Worm (Caenorhabditis elegans): ENCODE data around the gene Y49E10.16.

The Y49E10.16 gene

ce11 chrIII:12439056-12439455, 8.7 kb downstream of the Y49E10.16 start:
- TF ChIP-seq elt-2 (tag; optimal IDR thresholded peaks at IDR 0.05), result no peak
- TF ChIP-seq snpc-4 (tag; optimal IDR thresholded peaks at IDR 0.05), result no peak
- no peak for TF ChIP-seq irx-1 (tag; optimal IDR thresholded peaks at IDR 0.05)
- TF ChIP-seq ceh-8 (GFP tag; optimal IDR thresholded peaks at IDR 0.05), result no peak
- TF ChIP-seq sptf-1 (tag; optimal IDR thresholded peaks at IDR 0.05), result no peak
- no peak for TF ChIP-seq egl-27 (tag; optimal IDR thresholded peaks at IDR 0.05)
- no peak for TF ChIP-seq zag-1 (tag; optimal IDR thresholded peaks at IDR 0.05)
- no peak for TF ChIP-seq C34B4.2 (tag; optimal IDR thresholded peaks at IDR 0.05)
- no peak for TF ChIP-seq ceh-88 (GFP tag; IDR thresholded peaks at IDR 0.05)
- TF ChIP-seq aly-2 (tag; optimal IDR thresholded peaks at IDR 0.05), result no peak
- no peak for TF ChIP-seq unc-86 (tag; optimal IDR thresholded peaks at IDR 0.05)
- TF ChIP-seq tlp-1 (tag; optimal IDR thresholded peaks at IDR 0.05), result no peak
- no peak for TF ChIP-seq lin-15B (tag; optimal IDR thresholded peaks at IDR 0.05)
- no peak for TF ChIP-seq fkh-10 (GFP tag; optimal IDR thresholded peaks at IDR 0.05)
- no peak for TF ChIP-seq lin-13 (GFP tag; optimal IDR thresholded peaks at IDR 0.05)
- no peak for TF ChIP-seq unc-130 (tag; optimal IDR thresholded peaks at IDR 0.05)

ce11 chrIII:12443880-12444279, 13.6 kb downstream of the Y49E10.16 start:
- no peak for TF ChIP-seq rnt-1 (tag; optimal IDR thresholded peaks at IDR 0.05)
- TF ChIP-seq C16A3.4 (tag; optimal IDR thresholded peaks at IDR 0.05), result no peak
- TF ChIP-seq unc-130 (tag; optimal IDR thresholded peaks at IDR 0.05), result no peak
- no peak for TF ChIP-seq lin-35 (GFP tag; optimal IDR thresholded peaks at IDR 0.05)
- no peak for TF ChIP-seq lin-14 (GFP tag; optimal IDR thresholded peaks at IDR 0.05)
- no peak for TF ChIP-seq hpl-2 (GFP tag; optimal IDR thresholded peaks at IDR 0.05)
- TF ChIP-seq elt-2 (tag; optimal IDR thresholded peaks at IDR 0.05), result no peak
- no peak for TF ChIP-seq fkh-10 (GFP tag; optimal IDR thresholded peaks at IDR 0.05)
- no peak for TF ChIP-seq nhr-84 (tag; optimal IDR thresholded peaks at IDR 0.05)
- no peak for TF ChIP-seq skn-1 (tag; optimal IDR thresholded peaks at IDR 0.05)

ce11 chrIII:12445223-12445622, 14.9 kb downstream of the Y49E10.16 start:
- no peak for TF ChIP-seq efl-1 (optimal IDR thresholded peaks at IDR 0.05)
- peak in 1 of 2 experiments; percentile 62 for TF ChIP-seq efl-1 (GFP tag; optimal IDR thresholded peaks at IDR 0.05 in 1 of 2)
- no peak for TF ChIP-seq nhr-20 (tag; optimal IDR thresholded peaks at IDR 0.05)
- peak; percentile 90 for TF ChIP-seq elt-2 (tag; optimal IDR thresholded peaks at IDR 0.05)
- peak in 1 of 2 experiments; percentile 15 for TF ChIP-seq lin-35 (GFP tag; optimal IDR thresholded peaks at IDR 0.05)

ce11 chrIII:12445991-12446502, 15.7 kb downstream of the Y49E10.16 start, which contains the start of gene Y49E10.18:
Gene Y49E10.18 (minus strand): TSS chrIII:12446106.
- TF ChIP-seq ama-1 (optimal IDR thresholded peaks at IDR 0.05) (no peak), Y116A8C.19 (tag; optimal IDR thresholded peaks at IDR 0.05; ENCODE audit: borderline replicate concordance) (no peak), F16B12.6 (tag; optimal IDR thresholded peaks at IDR 0.05) (no peak), fkh-10 (GFP tag; optimal IDR thresholded peaks at IDR 0.05) (no peak), nhr-20 (tag; optimal IDR thresholded peaks at IDR 0.05) (peak; percentile 21), elt-2 (tag; optimal IDR thresholded peaks at IDR 0.05) (peak; percentile 81), sup-37 (GFP tag; optimal IDR thresholded peaks at IDR 0.05) (no peak), unc-98 (GFP tag; IDR thresholded peaks at IDR 0.05) (no peak), snpc-4 (tag; optimal IDR thresholded peaks at IDR 0.05) (no peak)

ce11 chrIII:12447563-12447962, 17.3 kb downstream of the Y49E10.16 start:
- TF ChIP-seq dpl-1 (GFP tag; optimal IDR thresholded peaks at IDR 0.05) (peak in 2 of 3 experiments; percentile 24 to 55), lsy-2 (tag; optimal IDR thresholded peaks at IDR 0.05) (peak in 1 of 2 experiments; percentile 56), efl-1 (optimal IDR thresholded peaks at IDR 0.05) (peak; percentile 8 to 45), efl-1 (GFP tag; optimal IDR thresholded peaks at IDR 0.05 in 1 of 2) (peak; percentile 39 to 86), lin-35 (GFP tag; optimal IDR thresholded peaks at IDR 0.05) (peak; percentile 11 to 61)

ce11 chrIII:12453315-12453714, 23.0 kb downstream of the Y49E10.16 start, which contains the start of gene ani-1:
Gene ani-1 (minus strand): TSS chrIII:12453375.
- TF ChIP-seq pax-3 (tag; optimal IDR thresholded peaks at IDR 0.05) (no peak), ztf-11 (tag; optimal IDR thresholded peaks at IDR 0.05) (peak in 1 of 2 experiments; percentile 17), unc-30 (tag; optimal IDR thresholded peaks at IDR 0.05) (no peak), ceh-88 (GFP tag; IDR thresholded peaks at IDR 0.05) (peak; percentile 34; the same call in 1 of the 2 replicates), zag-1 (tag; optimal IDR thresholded peaks at IDR 0.05) (no peak), pqm-1 (tag; optimal IDR thresholded peaks at IDR 0.05) (no peak), fkh-8 (tag; optimal IDR thresholded peaks at IDR 0.05) (peak; percentile 56), hlh-17 (GFP tag; optimal IDR thresholded peaks at IDR 0.05; ENCODE audit: borderline replicate concordance) (no peak), vab-15 (tag; optimal IDR thresholded peaks at IDR 0.05) (no peak), fkh-10 (GFP tag; optimal IDR thresholded peaks at IDR 0.05) (no peak), tlp-1 (tag; optimal IDR thresholded peaks at IDR 0.05) (no peak), isw-1 (GFP tag; IDR thresholded peaks at IDR 0.05) (peak; percentile 70), nhr-71 (tag; optimal IDR thresholded peaks at IDR 0.05) (peak; percentile 79), ces-1 (GFP tag; optimal IDR thresholded peaks at IDR 0.05) (no peak)
